Worm (Caenorhabditis elegans) whole organism, midembryonic: ENCODE data around the gene nap-1.

Experiments used
- cog-1 ChIP-seq: sonication (generic microtip); optimal IDR thresholded peaks from 2 replicates; lab custom pipeline; 2016; ENCODE audit warnings: missing genetic modification characterization, missing compliant biosample characterization
- flt-1 ChIP-seq: fragments of 200-800 bp; sonication (Bioruptor generic); IDR thresholded peaks from 2 replicates; pipeline ENCODE4 v1.3.6; 2022; ENCODE audit warnings: missing genetic modification characterization, missing compliant biosample characterization
- med-1 ChIP-seq: sonication (generic microtip); optimal IDR thresholded peaks from 2 replicates; lab custom pipeline; 2017; ENCODE audit warnings: missing genetic modification characterization, mild to moderate bottlenecking, missing compliant biosample characterization, antibody characterized with exemption, missing genetic modification reagents; ENCODE audit not compliant: insufficient read depth
- ref-1 ChIP-seq: fragments of 200-800 bp; sonication (Bioruptor generic); conservative IDR thresholded peaks from 2 replicates; pipeline ENCODE4 v1.3.6; 2022; ENCODE audit warnings: missing genetic modification reagents, missing genetic modification characterization, missing compliant biosample characterization
- tab-1 ChIP-seq: fragments of 200-800 bp; sonication (Bioruptor generic); IDR thresholded peaks from 2 replicates; pipeline ENCODE4 v1.3.6; 2022; ENCODE audit warnings: missing genetic modification characterization, missing compliant biosample characterization
- ztf-23 ChIP-seq: fragments of 200-800 bp; sonication (Bioruptor generic); IDR thresholded peaks from 2 replicates; pipeline ENCODE4 v1.3.6; 2022; ENCODE audit warnings: missing genetic modification reagents, missing genetic modification characterization, missing compliant biosample characterization
- ztf-29 ChIP-seq: fragments of 200-800 bp; sonication (Bioruptor generic); IDR thresholded peaks from 2 replicates; pipeline ENCODE4 v1.3.6; 2022; ENCODE audit warnings: missing genetic modification reagents, missing genetic modification characterization, missing compliant biosample characterization

DNA sequence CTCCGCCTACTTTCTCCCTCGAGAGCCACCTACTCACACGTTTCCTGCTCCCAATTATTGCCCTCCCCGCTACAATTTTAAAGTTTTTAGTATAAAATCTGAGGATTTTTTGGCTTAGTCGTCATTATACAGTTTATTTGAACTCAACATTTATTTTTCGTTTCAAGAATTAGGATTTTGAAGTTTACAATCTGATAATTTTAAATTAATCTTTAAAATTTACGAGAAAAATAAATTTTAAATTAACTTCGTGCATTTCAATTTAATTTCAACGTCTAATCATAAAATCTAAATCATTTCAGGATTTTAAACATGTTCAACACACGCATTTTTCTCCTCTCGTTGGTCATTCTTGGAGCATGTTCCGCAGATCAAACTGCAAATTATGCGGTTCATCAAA, 50.2 kb downstream of the nap-1 start, which contains the start of gene F35H10.2:
- TF ChIP-seq ztf-23 (GFP tag; lab: Robert Waterston, UW) (no peak), cog-1 (tag; lab: Kevin White, UChicago) (no peak), ref-1 (GFP tag; lab: Robert Waterston, UW) (no peak), tab-1 (GFP tag; lab: Robert Waterston, UW) (no peak), ztf-29 (GFP tag; lab: Robert Waterston, UW) (no peak), flt-1 (no peak), med-1 (no peak)
